Fruit fly (Drosophila melanogaster) whole organism, prepupa: ENCODE data around the gene CG5390.

Experiments used
- CG11294 ChIP-seq: fragments of 200-800 bp; sonication (Bioruptor generic); IDR thresholded peaks from 2 replicates; pipeline ENCODE4 v1.3.6; 2022; ENCODE audit warnings: missing biosample characterization, missing genetic modification characterization
- CG16779 ChIP-seq: fragments of 200-800 bp; sonication (Bioruptor generic); optimal IDR thresholded peaks from 3 replicates; lab custom pipeline; 2017; ENCODE audit warnings: missing biosample characterization, mild to moderate bottlenecking, missing genetic modification characterization
- CG7368 ChIP-seq: fragments of 200-800 bp; sonication (Bioruptor generic); optimal IDR thresholded peaks from 3 replicates; lab custom pipeline; 2016; ENCODE audit warnings: missing biosample characterization, missing genetic modification characterization
- CG8119 ChIP-seq: fragments of 200-800 bp; sonication (Bioruptor generic); IDR thresholded peaks from 3 replicates; pipeline ENCODE4 v1.3.6; 2022; ENCODE audit warnings: missing biosample characterization, missing genetic modification characterization
- Met ChIP-seq: fragments of 200-800 bp; sonication (Bioruptor generic); optimal IDR thresholded peaks from 3 replicates; lab custom pipeline; 2016; ENCODE audit warnings: missing biosample characterization, missing genetic modification characterization
- achi ChIP-seq: fragments of 200-800 bp; sonication (Bioruptor generic); optimal IDR thresholded peaks from 3 replicates; lab custom pipeline; 2016; ENCODE audit warnings: missing biosample characterization, missing genetic modification characterization
- dsx ChIP-seq: fragments of 200-800 bp; optimal IDR thresholded peaks from 3 replicates; lab custom pipeline; 2019; ENCODE audit warnings: missing biosample characterization, mild to moderate bottlenecking, missing genetic modification characterization, moderate library complexity; ENCODE audit not compliant: poor library complexity, severe bottlenecking
- fd59A ChIP-seq: fragments of 200-800 bp; sonication (Bioruptor generic); optimal IDR thresholded peaks from 2 replicates; lab custom pipeline; 2017; ENCODE audit warnings: missing biosample characterization, mild to moderate bottlenecking, missing genetic modification characterization, missing genetic modification reagents
- svp ChIP-seq: fragments of 200-800 bp; sonication (Bioruptor generic); peaks from one replicate; lab custom pipeline; 2016; ENCODE audit warnings: missing biosample characterization, missing genetic modification characterization

dm6 chr2L:10263830-10264634, 42.4 kb downstream of the CG5390 start, which contains the start of gene REPTOR-BP:
- TF ChIP-seq svp (GFP tag; lab: Kevin White, UChicago) = no peak
- TF ChIP-seq achi = no peak
- no peak for TF ChIP-seq CG11294 (GFP tag; lab: Robert Waterston, UW)
- no peak for TF ChIP-seq CG7368 (GFP tag; lab: Kevin White, UChicago)
- TF ChIP-seq CG16779 (tag; lab: Kevin White, UChicago) = no peak
- no peak for TF ChIP-seq CG8119
- TF ChIP-seq dsx (GFP tag; lab: Kevin White, UChicago) = no peak
- no peak for TF ChIP-seq fd59A (GFP tag; lab: Kevin White, UChicago)
- TF ChIP-seq Met (GFP tag; lab: Kevin White, UChicago) = no peak
